Fruit fly (Drosophila melanogaster): Measurements from ENCODE around the gene Nos.

The Nos gene

DNA sequence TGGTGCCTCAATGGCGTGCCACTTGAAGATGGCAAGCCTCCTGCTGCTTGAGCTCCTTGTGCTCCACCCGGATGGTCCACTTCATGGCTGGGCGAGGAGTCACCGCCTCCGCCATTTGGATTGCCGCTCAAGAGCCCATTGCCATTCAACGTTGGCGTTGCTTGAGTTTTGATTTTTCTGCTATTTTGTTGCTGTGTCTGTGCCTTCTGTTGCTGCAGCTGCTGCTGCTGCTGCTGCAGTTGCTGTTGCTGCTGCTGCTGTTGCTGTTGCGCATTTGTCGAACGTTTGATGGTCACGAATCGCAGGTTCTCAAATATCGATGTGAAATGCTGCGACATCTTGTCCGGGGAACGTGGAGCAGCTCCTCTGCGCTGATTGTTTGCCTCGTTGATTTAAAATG lies 5.7 kb downstream of the Nos start:
- TF ChIP-seq Sox102F (GFP tag; optimal IDR thresholded peaks at IDR 0.05), result no peak
- TF ChIP-seq spab (GFP tag; optimal IDR thresholded peaks at IDR 0.05), result no peak
- no peak for TF ChIP-seq CG6163 (GFP tag; IDR thresholded peaks at IDR 0.05)
- TF ChIP-seq topi (GFP tag; optimal IDR thresholded peaks at IDR 0.05), result no peak

DNA sequence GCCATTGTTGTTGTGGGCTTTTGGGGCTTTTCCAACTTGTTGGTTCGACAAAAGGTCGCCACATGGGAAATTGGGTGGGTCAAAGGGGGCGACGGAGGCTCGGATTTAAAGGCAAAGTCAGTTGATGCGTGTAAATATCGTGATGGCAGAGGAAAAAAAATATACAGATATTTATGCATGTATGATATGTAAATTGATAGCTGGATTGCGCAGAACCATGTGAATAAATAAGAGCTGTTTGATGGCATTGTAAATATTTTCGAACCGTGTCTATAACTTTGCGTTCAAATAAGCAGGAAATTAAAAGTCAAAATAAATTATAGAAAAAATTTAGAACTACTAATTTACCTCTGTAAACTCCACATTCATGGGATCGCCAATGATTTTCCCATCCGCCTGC lies 14.7 kb downstream of the Nos start:
- TF ChIP-seq CG34406 (GFP tag; optimal IDR thresholded peaks at IDR 0.05) (no peak), Eip93F (GFP tag; optimal IDR thresholded peaks at IDR 0.05) (no peak), fkh (GFP tag; optimal IDR thresholded peaks at IDR 0.05) (peak; percentile 61)

dm6 chr2L:10820405-10820804 lies 16.9 kb downstream of the Nos start, which contains the start of gene CG17134:
CG17134 (plus strand) TSS chr2L:10820705.
- TF ChIP-seq achi (GFP tag; optimal IDR thresholded peaks at IDR 0.05) (no peak), Sox102F (GFP tag; optimal IDR thresholded peaks at IDR 0.05) (no peak), CG4318 (GFP tag; optimal IDR thresholded peaks at IDR 0.05) (no peak), CG34406 (GFP tag; optimal IDR thresholded peaks at IDR 0.05) (no peak), Eip78C (GFP tag) (no peak), CG11902 (GFP tag; optimal IDR thresholded peaks at IDR 0.05) (no peak), Hr39 (GFP tag; optimal IDR thresholded peaks at IDR 0.05) (no peak), CG8119 (GFP tag; IDR thresholded peaks at IDR 0.05) (no peak), Eip75B (GFP tag; optimal IDR thresholded peaks at IDR 0.05) (no peak), CG6792 (GFP tag; optimal IDR thresholded peaks at IDR 0.05) (no peak)

- TF ChIP-seq eg (GFP tag; IDR thresholded peaks at IDR 0.05) (no peak), Sox102F (GFP tag; optimal IDR thresholded peaks at IDR 0.05) (no peak), svp (GFP tag) (no peak), lz (GFP tag; optimal IDR thresholded peaks at IDR 0.05) (no peak), fd59A (GFP tag; optimal IDR thresholded peaks at IDR 0.05) (no peak)
Observed at dm6 chr2L:10818807-10819206, 18.5 kb downstream of the Nos start, which contains the start of gene CG6508. CG6508 (plus strand) TSS chr2L:10819107.

dm6 chr2L:10801951-10802780 lies 35.1 kb downstream of the Nos start:
- no peak for TF ChIP-seq CG6808 (GFP tag; optimal IDR thresholded peaks at IDR 0.05)

dm6 chr2L:10800877-10801719 lies 36.2 kb downstream of the Nos start, which contains the start of gene CG31869:
CG31869 (minus strand) TSS chr2L:10801109.
- TF ChIP-seq CG4318 (GFP tag; optimal IDR thresholded peaks at IDR 0.05) (no peak), pdm3 (GFP tag; optimal IDR thresholded peaks at IDR 0.05) (peak; percentile 34), Sox102F (GFP tag; optimal IDR thresholded peaks at IDR 0.05) (peak; percentile 34), dac (GFP tag; optimal IDR thresholded peaks at IDR 0.05) (no peak), fkh (GFP tag; optimal IDR thresholded peaks at IDR 0.05) (no peak), dsx (GFP tag; optimal IDR thresholded peaks at IDR 0.05; ENCODE audit: poor library complexity, severe bottlenecking) (peak; percentile 13), Sox14 (GFP tag; optimal IDR thresholded peaks at IDR 0.05) (no peak), Hr38 (GFP tag; optimal IDR thresholded peaks at IDR 0.05) (no peak), cyc (GFP tag; optimal IDR thresholded peaks at IDR 0.05) (peak; percentile 27), CG15336 (GFP tag; IDR thresholded peaks at IDR 0.05) (peak; percentile 65), CG10669 (GFP tag; optimal IDR thresholded peaks at IDR 0.05) (peak; percentile 8), esn (GFP tag; optimal IDR thresholded peaks at IDR 0.05) (no peak), Ets96B (tag; optimal IDR thresholded peaks at IDR 0.05) (no peak), CG8319 (GFP tag; optimal IDR thresholded peaks at IDR 0.05) (no peak), fd59A (GFP tag; optimal IDR thresholded peaks at IDR 0.05) (no peak), CG11762 (GFP tag; optimal IDR thresholded peaks at IDR 0.05; ENCODE audit: insufficient read depth) (no peak), Eip93F (GFP tag; optimal IDR thresholded peaks at IDR 0.05) (no peak), CG9139 (GFP tag; optimal IDR thresholded peaks at IDR 0.05) (no peak), topi (GFP tag; optimal IDR thresholded peaks at IDR 0.05) (peak; percentile 42), CG34406 (GFP tag; optimal IDR thresholded peaks at IDR 0.05) (peak; percentile 5), CG11902 (GFP tag; optimal IDR thresholded peaks at IDR 0.05) (peak; percentile 17), fd85E (GFP tag; optimal IDR thresholded peaks at IDR 0.05) (no peak), Ets21C (GFP tag; optimal IDR thresholded peaks at IDR 0.05) (no peak), CG31627 (GFP tag; optimal IDR thresholded peaks at IDR 0.05) (peak; percentile 25), achi (GFP tag; optimal IDR thresholded peaks at IDR 0.05) (peak; percentile 13), CG10631 (GFP tag; optimal IDR thresholded peaks at IDR 0.05) (peak; percentile 37), CG6808 (GFP tag; optimal IDR thresholded peaks at IDR 0.05) (no peak)
